Fruit fly (Drosophila melanogaster) whole organism, prepupa: Measurements from ENCODE around the gene Tep1.
A peak's percentile ranks its signal among the peaks of the same experiment; 100 is the strongest.

Experiments
- Blimp-1 ChIP-seq: fragments of 200-800 bp; sonication (Bioruptor generic); optimal IDR thresholded peaks from 3 replicates; lab custom pipeline; 2017; ENCODE audit warnings: missing biosample characterization, missing genetic modification characterization, mild to moderate bottlenecking, moderate library complexity, missing genetic modification reagents
- CG10631 ChIP-seq: fragments of 200-800 bp; sonication (Bioruptor generic); optimal IDR thresholded peaks from 2 replicates; lab custom pipeline; 2016; ENCODE audit warnings: missing biosample characterization, missing genetic modification characterization
- CG10669 ChIP-seq: fragments of 200-800 bp; sonication (Bioruptor generic); optimal IDR thresholded peaks from 3 replicates; lab custom pipeline; 2018; ENCODE audit warnings: missing biosample characterization, mild to moderate bottlenecking, missing genetic modification characterization, moderate library complexity
- CG11762 ChIP-seq: fragments of 200-800 bp; sonication (Bioruptor generic); optimal IDR thresholded peaks from 3 replicates; lab custom pipeline; 2016; ENCODE audit warnings: missing biosample characterization, missing genetic modification characterization; ENCODE audit not compliant: insufficient read depth
- CG11902 ChIP-seq: fragments of 200-800 bp; sonication (Bioruptor generic); optimal IDR thresholded peaks from 3 replicates; lab custom pipeline; 2016; ENCODE audit warnings: missing biosample characterization, missing genetic modification characterization
- CG15336 ChIP-seq: fragments of 200-800 bp; sonication (Bioruptor generic); IDR thresholded peaks from 2 replicates; pipeline ENCODE4 v1.3.6; 2022; ENCODE audit warnings: missing biosample characterization, missing genetic modification characterization
- CG1621 ChIP-seq: fragments of 200-800 bp; sonication (Bioruptor generic); optimal IDR thresholded peaks from 3 replicates; lab custom pipeline; 2018; ENCODE audit warnings: missing biosample characterization, mild to moderate bottlenecking, missing genetic modification characterization
- CG16779 ChIP-seq: fragments of 200-800 bp; sonication (Bioruptor generic); optimal IDR thresholded peaks from 3 replicates; lab custom pipeline; 2017; ENCODE audit warnings: missing biosample characterization, mild to moderate bottlenecking, missing genetic modification characterization
- CG3032 ChIP-seq: fragments of 200-800 bp; optimal IDR thresholded peaks from 2 replicates; lab custom pipeline; 2019; ENCODE audit warnings: missing biosample characterization, mild to moderate bottlenecking, missing genetic modification characterization, moderate library complexity
- CG31627 ChIP-seq: fragments of 200-800 bp; sonication (Bioruptor generic); optimal IDR thresholded peaks from 3 replicates; lab custom pipeline; 2016; ENCODE audit warnings: missing biosample characterization, missing genetic modification characterization
- CG34406 ChIP-seq: fragments of 200-800 bp; sonication (Bioruptor generic); optimal IDR thresholded peaks from 3 replicates; lab custom pipeline; 2016; ENCODE audit warnings: missing biosample characterization, missing genetic modification characterization
- CG3919 ChIP-seq: fragments of 200-800 bp; sonication (Bioruptor generic); optimal IDR thresholded peaks from 3 replicates; lab custom pipeline; 2016; ENCODE audit warnings: missing biosample characterization, missing genetic modification characterization
- CG4318 ChIP-seq: fragments of 200-800 bp; sonication (Bioruptor generic); optimal IDR thresholded peaks from 3 replicates; lab custom pipeline; 2017; ENCODE audit warnings: missing biosample characterization, mild to moderate bottlenecking, missing genetic modification characterization
- CG6276 ChIP-seq: fragments of 200-800 bp; sonication (Bioruptor generic); optimal IDR thresholded peaks from 2 replicates; lab custom pipeline; 2017; ENCODE audit warnings: missing biosample characterization, mild to moderate bottlenecking, missing genetic modification characterization
- CG6792 ChIP-seq: fragments of 200-800 bp; sonication (Bioruptor generic); optimal IDR thresholded peaks from 3 replicates; lab custom pipeline; 2016; ENCODE audit warnings: missing biosample characterization, missing genetic modification characterization
- CG6854 ChIP-seq: fragments of 200-800 bp; sonication (Bioruptor generic); optimal IDR thresholded peaks from 2 replicates; lab custom pipeline; 2017; ENCODE audit warnings: missing biosample characterization, mild to moderate bottlenecking, missing genetic modification characterization
- CG7368 ChIP-seq: fragments of 200-800 bp; sonication (Bioruptor generic); optimal IDR thresholded peaks from 3 replicates; lab custom pipeline; 2016; ENCODE audit warnings: missing biosample characterization, missing genetic modification characterization
- CG8119 ChIP-seq: fragments of 200-800 bp; sonication (Bioruptor generic); IDR thresholded peaks from 3 replicates; pipeline ENCODE4 v1.3.6; 2022; ENCODE audit warnings: missing biosample characterization, missing genetic modification characterization
- CG8319 ChIP-seq: fragments of 200-800 bp; sonication (Bioruptor generic); optimal IDR thresholded peaks from 3 replicates; lab custom pipeline; 2016; ENCODE audit warnings: missing biosample characterization, missing genetic modification characterization
- CG8632 ChIP-seq: fragments of 200-800 bp; sonication (Bioruptor generic); optimal IDR thresholded peaks from 3 replicates; lab custom pipeline; 2016; ENCODE audit warnings: missing biosample characterization, missing genetic modification characterization
- CG9139 ChIP-seq: fragments of 200-800 bp; sonication (Bioruptor generic); optimal IDR thresholded peaks from 3 replicates; lab custom pipeline; 2017; ENCODE audit warnings: missing biosample characterization, mild to moderate bottlenecking, missing genetic modification characterization
- Eip78C ChIP-seq: fragments of 200-800 bp; sonication (Bioruptor generic); peaks from one replicate; lab custom pipeline; 2016; ENCODE audit warnings: missing biosample characterization, missing genetic modification characterization
- Eip93F ChIP-seq: fragments of 200-800 bp; sonication (Bioruptor generic); optimal IDR thresholded peaks from 2 replicates; lab custom pipeline; 2016; ENCODE audit warnings: missing biosample characterization, mild to moderate bottlenecking, missing genetic modification characterization
- Ets21C ChIP-seq: fragments of 200-800 bp; sonication (Bioruptor generic); optimal IDR thresholded peaks from 3 replicates; lab custom pipeline; 2016; ENCODE audit warnings: missing biosample characterization, missing genetic modification characterization
- Hr38 ChIP-seq: sonication (Bioruptor generic); optimal IDR thresholded peaks from 2 replicates; lab custom pipeline; 2016; ENCODE audit warnings: missing biosample characterization, missing genetic modification characterization
- Lpt ChIP-seq: fragments of 200-800 bp; sonication (Bioruptor generic); optimal IDR thresholded peaks from 3 replicates; lab custom pipeline; 2016; ENCODE audit warnings: missing biosample characterization, missing genetic modification characterization
- Smox ChIP-seq: fragments of 200-800 bp; sonication (Bioruptor generic); optimal IDR thresholded peaks from 3 replicates; lab custom pipeline; 2016; ENCODE audit warnings: missing biosample characterization, missing genetic modification characterization
- Sox14 ChIP-seq: fragments of 200-800 bp; sonication (Bioruptor generic); optimal IDR thresholded peaks from 3 replicates; lab custom pipeline; 2016; ENCODE audit warnings: missing biosample characterization, missing genetic modification characterization
- achi ChIP-seq: fragments of 200-800 bp; sonication (Bioruptor generic); optimal IDR thresholded peaks from 3 replicates; lab custom pipeline; 2016; ENCODE audit warnings: missing biosample characterization, missing genetic modification characterization
- acj6 ChIP-seq: fragments of 200-800 bp; sonication (Bioruptor generic); optimal IDR thresholded peaks from 3 replicates; lab custom pipeline; 2016; ENCODE audit warnings: missing biosample characterization, missing genetic modification characterization
- dsx ChIP-seq: fragments of 200-800 bp; optimal IDR thresholded peaks from 3 replicates; lab custom pipeline; 2019; ENCODE audit warnings: missing biosample characterization, mild to moderate bottlenecking, missing genetic modification characterization, moderate library complexity; ENCODE audit not compliant: poor library complexity, severe bottlenecking
- eg ChIP-seq: fragments of 200-800 bp; sonication (Bioruptor generic); IDR thresholded peaks from 3 replicates; pipeline ENCODE4 v1.3.6; 2022; ENCODE audit warnings: missing biosample characterization, missing genetic modification characterization
- esn ChIP-seq: fragments of 200-800 bp; sonication (Bioruptor generic); optimal IDR thresholded peaks from 2 replicates; lab custom pipeline; 2016; ENCODE audit warnings: missing biosample characterization, mild to moderate bottlenecking, missing genetic modification characterization, moderate library complexity
- fd59A ChIP-seq: fragments of 200-800 bp; sonication (Bioruptor generic); optimal IDR thresholded peaks from 2 replicates; lab custom pipeline; 2017; ENCODE audit warnings: missing biosample characterization, mild to moderate bottlenecking, missing genetic modification characterization, missing genetic modification reagents
- fd85E ChIP-seq: fragments of 200-800 bp; sonication (Bioruptor generic); optimal IDR thresholded peaks from 3 replicates; lab custom pipeline; 2016; ENCODE audit warnings: missing biosample characterization, missing genetic modification characterization
- fkh ChIP-seq: fragments of 200-800 bp; sonication (Bioruptor generic); optimal IDR thresholded peaks from 3 replicates; lab custom pipeline; 2017; ENCODE audit warnings: missing biosample characterization, mild to moderate bottlenecking, missing genetic modification characterization, moderate library complexity
- net ChIP-seq: fragments of 200-800 bp; sonication (Bioruptor generic); optimal IDR thresholded peaks from 3 replicates; lab custom pipeline; 2016; ENCODE audit warnings: missing biosample characterization, missing genetic modification characterization
- pdm3 ChIP-seq: fragments of 200-800 bp; sonication (Bioruptor generic); optimal IDR thresholded peaks from 3 replicates; lab custom pipeline; 2016; ENCODE audit warnings: missing biosample characterization, missing genetic modification characterization
- spab ChIP-seq: fragments of 200-800 bp; sonication (Bioruptor generic); optimal IDR thresholded peaks from 2 replicates; lab custom pipeline; 2017; ENCODE audit warnings: missing biosample characterization, mild to moderate bottlenecking, missing genetic modification characterization, missing genetic modification reagents
- ss ChIP-seq, 2 experiments: fragments of 200-800 bp; sonication (Bioruptor generic); optimal IDR thresholded peaks; 2 replicates in 1 of 2; 3 replicates in 1 of 2; lab custom pipeline; 2017 to 2018; ENCODE audit warnings: mild to moderate bottlenecking in 2 of 2, missing biosample characterization in 2 of 2, missing genetic modification characterization in 2 of 2, moderate library complexity in 1 of 2
- topi ChIP-seq: fragments of 200-800 bp; sonication (Bioruptor generic); optimal IDR thresholded peaks from 3 replicates; lab custom pipeline; 2016; ENCODE audit warnings: missing biosample characterization, missing genetic modification characterization
- vri ChIP-seq: fragments of 200-800 bp; sonication (Bioruptor generic); optimal IDR thresholded peaks from 3 replicates; lab custom pipeline; 2016; ENCODE audit warnings: missing biosample characterization, mild to moderate bottlenecking, missing genetic modification characterization

Tep1 gene

DNA sequence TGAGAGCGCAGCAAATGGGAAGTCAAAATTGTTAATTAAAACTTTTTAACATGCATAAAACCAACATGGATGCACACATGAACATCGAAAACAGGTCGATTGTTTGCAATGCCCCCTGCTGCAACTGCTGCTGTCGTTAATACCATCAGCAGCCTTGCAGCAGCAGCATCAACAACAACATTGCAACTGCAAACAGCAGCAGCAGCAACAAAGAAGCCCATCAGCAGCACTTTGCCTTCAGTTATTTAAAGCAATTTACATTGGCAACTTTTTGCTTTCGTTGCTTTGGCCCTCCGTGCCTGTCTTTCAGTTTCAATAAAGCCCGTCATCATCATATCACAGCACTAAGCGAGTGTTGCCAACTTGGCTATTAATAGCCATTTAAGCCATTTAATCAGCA, 13.7 kb upstream of the Tep1 start:
- TF ChIP-seq Eip78C (peak; percentile 67), acj6 (GFP tag; lab: Kevin White, UChicago) (no peak), CG11902 (no peak), CG10631 (no peak), CG8119 (no peak), CG3032 (tag; lab: Kevin White, UChicago) (no peak), CG6792 (GFP tag; lab: Kevin White, UChicago) (no peak), vri (GFP tag; lab: Kevin White, UChicago) (no peak), spab (GFP tag; lab: Kevin White, UChicago) (no peak), CG16779 (tag; lab: Kevin White, UChicago) (no peak), CG9139 (GFP tag; lab: Kevin White, UChicago) (no peak), CG1621 (tag; lab: Kevin White, UChicago) (no peak), CG11762 (GFP tag; lab: Kevin White, UChicago) (no peak), dsx (GFP tag; lab: Kevin White, UChicago) (peak; percentile 78), Blimp-1 (GFP tag; lab: Kevin White, UChicago) (no peak), CG10669 (GFP tag; lab: Kevin White, UChicago) (no peak), CG8319 (no peak), CG6276 (GFP tag; lab: Kevin White, UChicago) (no peak), fkh (GFP tag; lab: Kevin White, UChicago) (no peak), Sox14 (GFP tag; lab: Kevin White, UChicago) (no peak), CG15336 (GFP tag; lab: Robert Waterston, UW) (no peak), achi (GFP tag; lab: Kevin White, UChicago) (no peak), CG3919 (GFP tag; lab: Kevin White, UChicago) (peak; percentile 32), CG6854 (GFP tag; lab: Kevin White, UChicago) (no peak)
- TF ChIP-seq, all 60 proteins: peak for 3

dm6 chr2L:15903725-15904124, 10.1 kb upstream of the Tep1 start:
- TF ChIP-seq pdm3 (no peak), fd85E (no peak), CG6792 (GFP tag; lab: Kevin White, UChicago) (no peak), ss (GFP tag; optimal IDR thresholded peaks at IDR 0.05; lab: Kevin White, UChicago) (no peak), fkh (GFP tag; lab: Kevin White, UChicago) (no peak), Ets21C (GFP tag; lab: Kevin White, UChicago) (no peak), CG8319 (no peak), CG4318 (no peak), Eip93F (GFP tag; lab: Kevin White, UChicago) (no peak), CG7368 (GFP tag; lab: Kevin White, UChicago) (no peak), eg (no peak), topi (GFP tag; lab: Kevin White, UChicago) (no peak), CG31627 (GFP tag; lab: Kevin White, UChicago) (no peak), CG11902 (no peak), Lpt (GFP tag; lab: Kevin White, UChicago) (no peak), fd59A (no peak)

DNA sequence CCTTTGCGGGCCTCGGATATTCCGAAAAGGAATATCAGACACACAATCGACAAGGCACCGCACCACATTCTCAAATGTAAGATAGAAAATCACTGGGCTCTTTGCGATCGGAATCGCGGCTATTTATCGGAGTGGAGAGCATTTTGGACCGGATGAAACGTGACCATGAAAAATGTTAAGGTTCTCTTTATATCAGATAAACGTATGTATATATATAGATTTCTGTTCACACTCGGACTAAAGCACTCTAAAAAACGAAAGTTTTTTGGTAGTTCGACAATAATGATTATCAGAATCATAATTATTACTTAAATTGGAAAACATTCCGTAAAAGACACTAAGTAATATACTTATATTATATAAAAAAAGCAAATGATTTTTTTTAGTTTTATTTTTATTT, 8.7 kb upstream of the Tep1 start, which contains the start of gene CG31821:
TSS of gene CG31821 (minus strand) at position 101 of the 400 bp plus-strand sequence.
- TF ChIP-seq Ets21C (GFP tag; lab: Kevin White, UChicago) = no peak

dm6 chr2L:15900424-15900823, 6.8 kb upstream of the Tep1 start, which contains the start of gene CG31823:
CG31823 (minus strand) TSS chr2L:15900524.
- TF ChIP-seq Sox14 (GFP tag; lab: Kevin White, UChicago) = no peak
- TF ChIP-seq CG34406 (GFP tag; lab: Kevin White, UChicago) = no peak
- TF ChIP-seq CG6854 (GFP tag; lab: Kevin White, UChicago) = no peak
- no peak for TF ChIP-seq CG10631
- no peak for TF ChIP-seq Hr38
- no peak for TF ChIP-seq pdm3
- TF ChIP-seq Smox = no peak
- no peak for TF ChIP-seq esn
- no peak for TF ChIP-seq ss (GFP tag; optimal IDR thresholded peaks at IDR 0.05; lab: Kevin White, UChicago)
- no peak for TF ChIP-seq fd85E
- TF ChIP-seq CG15336 (GFP tag; lab: Robert Waterston, UW) = no peak
- no peak for TF ChIP-seq CG8119
- TF ChIP-seq net (GFP tag; lab: Kevin White, UChicago) = no peak
- no peak for TF ChIP-seq CG8632
- TF ChIP-seq, all 60 proteins: peak for 0
